Worm (Caenorhabditis elegans): ENCODE results near the gene W06G6.20.

ce11 chrV:16638204-16638603 lies 10.0 kb downstream of the W06G6.20 start, which contains the start of gene srw-76:
- TF ChIP-seq pha-4 (tag; optimal IDR thresholded peaks at IDR 0.05) (no peak), unc-62 (GFP tag; optimal IDR thresholded peaks at IDR 0.05) (no peak), ztf-11 (tag; optimal IDR thresholded peaks at IDR 0.05) (no peak)
